Fruit fly (Drosophila melanogaster) whole organism, adult: ENCODE results near the gene Ssl2.

Experiments used
- CG11617 ChIP-seq: fragments of 200-800 bp; sonication (Bioruptor generic); optimal IDR thresholded peaks from 2 replicates; lab custom pipeline; 2017; ENCODE audit warnings: mild to moderate bottlenecking, missing biosample characterization, missing genetic modification reagents, missing genetic modification characterization
- CG12768 ChIP-seq: fragments of 200-800 bp; sonication (Bioruptor generic); optimal IDR thresholded peaks from 2 replicates; lab custom pipeline; 2017; ENCODE audit warnings: missing biosample characterization, missing genetic modification characterization, mild to moderate bottlenecking, moderate library complexity, missing genetic modification reagents
- CG1620 ChIP-seq: fragments of 200-800 bp; sonication (Bioruptor generic); optimal IDR thresholded peaks from 2 replicates; lab custom pipeline; 2016; ENCODE audit warnings: missing biosample characterization, missing genetic modification characterization
- CG33017 ChIP-seq: fragments of 200-800 bp; sonication (Bioruptor generic); optimal IDR thresholded peaks from 2 replicates; lab custom pipeline; 2018; ENCODE audit warnings: missing biosample characterization, mild to moderate bottlenecking, missing genetic modification characterization, moderate library complexity
- CG5204 ChIP-seq: fragments of 200-800 bp; sonication (Bioruptor generic); optimal IDR thresholded peaks from 2 replicates; lab custom pipeline; 2016; ENCODE audit warnings: missing biosample characterization, missing genetic modification characterization
- Clk ChIP-seq: fragments of 200-800 bp; sonication (Bioruptor generic); optimal IDR thresholded peaks from 2 replicates; lab custom pipeline; 2017; ENCODE audit warnings: missing biosample characterization, missing genetic modification characterization
- Hr96 ChIP-seq: fragments of 200-800 bp; sonication (Bioruptor generic); optimal IDR thresholded peaks from 2 replicates; lab custom pipeline; 2016; ENCODE audit warnings: missing biosample characterization, missing genetic modification characterization
- Mnt ChIP-seq: fragments of 200-800 bp; sonication (Bioruptor generic); optimal IDR thresholded peaks from 2 replicates; lab custom pipeline; 2016; ENCODE audit warnings: missing biosample characterization, mild to moderate bottlenecking, missing genetic modification characterization
- bab1 ChIP-seq: fragments of 200-800 bp; sonication (Bioruptor generic); optimal IDR thresholded peaks from 3 replicates; lab custom pipeline; 2019; ENCODE audit warnings: missing biosample characterization, mild to moderate bottlenecking, missing genetic modification characterization, moderate library complexity
- cic ChIP-seq: fragments of 200-800 bp; sonication (Bioruptor generic); optimal IDR thresholded peaks from 2 replicates; lab custom pipeline; 2017; ENCODE audit warnings: missing biosample characterization, mild to moderate bottlenecking, missing genetic modification characterization, moderate library complexity
- kay ChIP-seq: fragments of 200-800 bp; sonication (Bioruptor generic); peaks from one replicate; lab custom pipeline; 2016; ENCODE audit warnings: missing biosample characterization, missing genetic modification characterization, borderline replicate concordance
- ovo ChIP-seq: fragments of 200-800 bp; sonication (Bioruptor generic); optimal IDR thresholded peaks from 2 replicates; lab custom pipeline; 2016; ENCODE audit warnings: missing biosample characterization, missing genetic modification characterization
- pad ChIP-seq: fragments of 200-800 bp; sonication (Bioruptor generic); optimal IDR thresholded peaks from 3 replicates; lab custom pipeline; 2017; ENCODE audit warnings: missing biosample characterization, missing genetic modification characterization, mild to moderate bottlenecking, moderate library complexity, missing genetic modification reagents
- toe ChIP-seq: fragments of 200-800 bp; sonication (Bioruptor generic); optimal IDR thresholded peaks from 2 replicates; lab custom pipeline; 2016; ENCODE audit warnings: missing biosample characterization, missing genetic modification characterization

DNA sequence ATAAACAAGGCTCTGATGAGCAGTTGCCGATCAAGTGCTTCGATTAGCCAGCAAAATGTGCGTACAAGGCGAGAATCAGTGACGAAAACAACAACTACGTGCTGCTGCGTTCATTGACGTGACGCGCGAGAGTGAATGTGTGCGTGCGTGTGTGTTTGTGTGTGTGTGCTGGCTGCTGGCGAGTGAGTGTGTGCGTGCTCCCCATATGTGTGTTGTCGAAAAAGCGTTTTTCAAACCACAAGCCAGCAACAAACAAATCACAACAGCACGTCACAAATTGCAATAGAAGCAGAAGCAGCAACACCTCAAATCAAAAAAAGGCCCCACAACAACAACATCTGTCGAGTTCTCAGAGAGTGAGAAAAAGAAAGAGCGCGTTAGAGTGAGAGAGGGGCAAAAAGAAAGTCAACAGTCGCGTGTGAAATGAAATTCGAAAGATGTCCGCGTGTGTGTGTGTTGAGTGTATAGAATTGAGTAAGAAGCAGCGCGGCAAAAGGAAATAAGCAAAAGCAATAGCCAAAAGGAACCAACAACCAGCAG, 31.5 kb upstream of the Ssl2 start:
- TF ChIP-seq bab1 (GFP tag; lab: Kevin White, UChicago) (no peak), ovo (no peak), cic (GFP tag; lab: Kevin White, UChicago) (no peak), Mnt (GFP tag; lab: Kevin White, UChicago) (no peak), Clk (GFP tag; lab: Kevin White, UChicago) (no peak), CG11617 (no peak), CG33017 (no peak), Hr96 (GFP tag; lab: Kevin White, UChicago) (no peak), kay (GFP tag; lab: Kevin White, UChicago) (no peak), CG1620 (GFP tag; lab: Kevin White, UChicago) (no peak), toe (GFP tag; lab: Kevin White, UChicago) (no peak), CG12768 (GFP tag; lab: Kevin White, UChicago) (no peak), pad (GFP tag; lab: Kevin White, UChicago) (no peak), CG5204 (no peak)
